Fruit fly (Drosophila melanogaster): ENCODE results near the gene ea.

DNA sequence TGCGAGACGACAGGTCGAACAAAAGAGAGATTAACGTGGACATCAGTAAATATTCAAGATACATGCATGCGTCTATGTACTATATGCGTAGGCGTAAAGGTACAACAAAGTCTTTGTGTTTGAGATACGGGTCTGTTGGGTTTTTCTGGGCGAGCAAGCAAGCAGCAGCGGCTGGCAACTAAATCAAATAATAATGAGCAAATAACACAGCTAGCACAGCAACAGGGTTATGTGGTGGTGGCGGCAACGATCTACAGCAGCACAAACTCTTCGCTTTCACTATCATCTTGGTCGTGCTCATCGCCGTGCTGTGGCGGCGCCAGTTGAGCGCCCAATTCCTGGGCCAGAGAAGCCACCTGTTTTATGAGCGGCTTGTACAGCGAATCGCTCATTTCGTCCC lies 25.5 kb downstream of the ea start:
- TF ChIP-seq Dll (optimal IDR thresholded peaks at IDR 0.05) (no peak), psq (optimal IDR thresholded peaks at IDR 0.05) (no peak)

Data from whole organism.